Fruit fly (Drosophila melanogaster): ENCODE measurements around the gene Gsc.

dm6 chr2L:604060-604459 lies 9.6 kb upstream of the Gsc start:
- TF ChIP-seq tai (GFP tag; optimal IDR thresholded peaks at IDR 0.05): no peak
- no peak for TF ChIP-seq Dfd (GFP tag; optimal IDR thresholded peaks at IDR 0.05)

Measured in whole organism, wandering third instar larva.